Fruit fly (Drosophila melanogaster) whole organism, embryonic: ENCODE data around the gene cher.

Source experiments
- CG12071 ChIP-seq: fragments of 200-800 bp; sonication (Bioruptor generic); optimal IDR thresholded peaks from 3 replicates; lab custom pipeline; 2018; ENCODE audit warnings: missing biosample characterization, mild to moderate bottlenecking, missing genetic modification characterization
- CG12391 ChIP-seq: fragments of 200-800 bp; sonication (Bioruptor generic); optimal IDR thresholded peaks from 3 replicates; lab custom pipeline; 2018; ENCODE audit warnings: missing biosample characterization, mild to moderate bottlenecking, missing genetic modification characterization, moderate library complexity
- CG12744 ChIP-seq: fragments of 200-800 bp; sonication (Bioruptor generic); optimal IDR thresholded peaks from 2 replicates; lab custom pipeline; 2016; ENCODE audit warnings: missing biosample characterization, missing genetic modification characterization
- CG13424 ChIP-seq: fragments of 200-800 bp; sonication (Bioruptor generic); optimal IDR thresholded peaks from 2 replicates; lab custom pipeline; 2019; ENCODE audit warnings: missing biosample characterization, mild to moderate bottlenecking, missing genetic modification characterization, moderate library complexity
- CG14710 ChIP-seq: fragments of 200-800 bp; sonication (Bioruptor generic); optimal IDR thresholded peaks from 3 replicates; lab custom pipeline; 2019; ENCODE audit warnings: missing biosample characterization, mild to moderate bottlenecking, missing genetic modification characterization, moderate library complexity
- CG1602 ChIP-seq: fragments of 200-800 bp; sonication (Bioruptor generic); optimal IDR thresholded peaks from 3 replicates; lab custom pipeline; 2016; ENCODE audit warnings: missing biosample characterization, missing genetic modification characterization
- CG17186 ChIP-seq: fragments of 200-800 bp; sonication (Bioruptor generic); optimal IDR thresholded peaks from 3 replicates; lab custom pipeline; 2017; ENCODE audit warnings: missing biosample characterization, missing genetic modification reagents, missing genetic modification characterization
- CG18476 ChIP-seq: fragments of 200-800 bp; sonication (Bioruptor generic); optimal IDR thresholded peaks from 2 replicates; lab custom pipeline; 2016; ENCODE audit warnings: missing biosample characterization, mild to moderate bottlenecking, missing genetic modification characterization
- CG18599 ChIP-seq: fragments of 200-800 bp; sonication (Bioruptor generic); optimal IDR thresholded peaks from 3 replicates; lab custom pipeline; 2017; ENCODE audit warnings: missing biosample characterization, missing genetic modification characterization, mild to moderate bottlenecking, moderate library complexity, missing genetic modification reagents
- CG18619 ChIP-seq: fragments of 200-800 bp; sonication (Bioruptor generic); optimal IDR thresholded peaks from 3 replicates; lab custom pipeline; 2017; ENCODE audit warnings: missing biosample characterization, mild to moderate bottlenecking, missing genetic modification characterization
- CG2116 ChIP-seq: fragments of 200-800 bp; sonication (Bioruptor generic); optimal IDR thresholded peaks from 3 replicates; lab custom pipeline; 2018; ENCODE audit warnings: missing biosample characterization, mild to moderate bottlenecking, missing genetic modification characterization
- CG2129 ChIP-seq: fragments of 200-800 bp; sonication (Bioruptor generic); IDR thresholded peaks from 2 replicates; pipeline ENCODE4 v1.3.6; 2022; ENCODE audit warnings: missing biosample characterization, missing genetic modification characterization; ENCODE audit not compliant: partially characterized antibody
- CG2199 ChIP-seq: fragments of 200-800 bp; sonication (Bioruptor generic); IDR thresholded peaks from 3 replicates; pipeline ENCODE4 v1.3.6; 2022; ENCODE audit warnings: missing biosample characterization, missing genetic modification characterization
- CG2712 ChIP-seq: fragments of 200-800 bp; optimal IDR thresholded peaks from 3 replicates; lab custom pipeline; 2019; ENCODE audit warnings: missing biosample characterization, mild to moderate bottlenecking, missing genetic modification characterization, moderate library complexity
- CG2889 ChIP-seq: fragments of 200-800 bp; sonication (Bioruptor generic); IDR thresholded peaks from 3 replicates; pipeline ENCODE4 v1.3.6; 2022; ENCODE audit warnings: missing biosample characterization, missing genetic modification characterization
- CG4617 ChIP-seq: fragments of 200-800 bp; sonication (Bioruptor generic); optimal IDR thresholded peaks from 3 replicates; lab custom pipeline; 2016; ENCODE audit warnings: missing biosample characterization, missing genetic modification characterization, borderline replicate concordance
- CG4707 ChIP-seq: fragments of 200-800 bp; sonication (Bioruptor generic); optimal IDR thresholded peaks from 2 replicates; lab custom pipeline; 2018; ENCODE audit warnings: missing biosample characterization, mild to moderate bottlenecking, missing genetic modification characterization, moderate library complexity
- CG7372 ChIP-seq: fragments of 200-800 bp; sonication (Bioruptor generic); IDR thresholded peaks from 2 replicates; pipeline ENCODE4 v1.3.6; 2022; ENCODE audit warnings: missing biosample characterization, missing genetic modification characterization
- CG7556 ChIP-seq: fragments of 200-800 bp; sonication (Bioruptor generic); optimal IDR thresholded peaks from 2 replicates; lab custom pipeline; 2017; ENCODE audit warnings: missing biosample characterization, mild to moderate bottlenecking, missing genetic modification characterization
- CG7839 ChIP-seq: fragments of 200-800 bp; sonication (Bioruptor generic); optimal IDR thresholded peaks from 3 replicates; lab custom pipeline; 2018; ENCODE audit warnings: missing biosample characterization, mild to moderate bottlenecking, missing genetic modification characterization, moderate library complexity
- CG8388 ChIP-seq: fragments of 200-800 bp; sonication (Bioruptor generic); optimal IDR thresholded peaks from 2 replicates; lab custom pipeline; 2019; ENCODE audit warnings: missing biosample characterization, mild to moderate bottlenecking, missing genetic modification characterization, moderate library complexity
- CG9797 ChIP-seq: fragments of 200-800 bp; sonication (Bioruptor generic); optimal IDR thresholded peaks from 3 replicates; lab custom pipeline; 2018; ENCODE audit warnings: missing biosample characterization, mild to moderate bottlenecking, missing genetic modification characterization
- CTCF ChIP-seq: fragments of 200-800 bp; sonication (Bioruptor generic); optimal IDR thresholded peaks from 2 replicates; lab custom pipeline; 2017; ENCODE audit warnings: missing biosample characterization, mild to moderate bottlenecking, missing genetic modification characterization, moderate library complexity
- Chrac-16 ChIP-seq: fragments of 200-800 bp; sonication (Bioruptor generic); optimal IDR thresholded peaks from 3 replicates; lab custom pipeline; 2016; ENCODE audit warnings: missing biosample characterization, missing genetic modification characterization
- CoRest ChIP-seq: fragments of 200-800 bp; sonication (Bioruptor generic); optimal IDR thresholded peaks from 3 replicates; lab custom pipeline; 2018; ENCODE audit warnings: missing biosample characterization, mild to moderate bottlenecking, missing genetic modification characterization, moderate library complexity
- Dp ChIP-seq: fragments of 200-800 bp; sonication (Bioruptor generic); optimal IDR thresholded peaks from 2 replicates; lab custom pipeline; 2018; ENCODE audit warnings: missing biosample characterization, mild to moderate bottlenecking, missing genetic modification characterization, moderate library complexity
- Ets65A ChIP-seq: fragments of 200-800 bp; sonication (Bioruptor generic); peaks from one replicate; lab custom pipeline; 2016; ENCODE audit warnings: missing biosample characterization, missing genetic modification characterization
- Ets97D ChIP-seq: fragments of 200-800 bp; sonication (Bioruptor generic); optimal IDR thresholded peaks from 3 replicates; lab custom pipeline; 2016; ENCODE audit warnings: missing biosample characterization, missing genetic modification characterization
- Hr51 ChIP-seq, 2 experiments: fragments of 200-800 bp; sonication (Bioruptor generic); optimal IDR thresholded peaks; 2 replicates in 1 of 2; 3 replicates in 1 of 2; lab custom pipeline; 2016 to 2018; ENCODE audit warnings: missing biosample characterization in 2 of 2, missing genetic modification characterization in 2 of 2, mild to moderate bottlenecking in 1 of 2, moderate library complexity in 1 of 2
- MESR4 ChIP-seq: fragments of 200-800 bp; sonication (Bioruptor generic); optimal IDR thresholded peaks from 2 replicates; lab custom pipeline; 2018; ENCODE audit warnings: missing biosample characterization, mild to moderate bottlenecking, missing genetic modification characterization, moderate library complexity
- Scr ChIP-seq: fragments of 200-800 bp; sonication (Bioruptor generic); IDR thresholded peaks from 2 replicates; pipeline ENCODE4 v1.3.6; 2022; ENCODE audit warnings: missing biosample characterization, missing genetic modification characterization; ENCODE audit not compliant: partially characterized antibody
- Sin3A ChIP-seq: fragments of >200 bp; optimal IDR thresholded peaks from 2 replicates; lab custom pipeline; 2018
- Vsx1 ChIP-seq: fragments of 200-800 bp; sonication (Bioruptor generic); optimal IDR thresholded peaks from 2 replicates; lab custom pipeline; 2017; ENCODE audit warnings: missing biosample characterization, mild to moderate bottlenecking, missing genetic modification characterization, missing genetic modification reagents
- YL-1 ChIP-seq: fragments of 200-800 bp; sonication (Bioruptor generic); optimal IDR thresholded peaks from 3 replicates; lab custom pipeline; 2017; ENCODE audit warnings: missing biosample characterization, mild to moderate bottlenecking, missing genetic modification characterization
- amos ChIP-seq: fragments of 200-800 bp; sonication (Bioruptor generic); IDR thresholded peaks from 2 replicates; pipeline ENCODE4 v1.3.6; 2022; ENCODE audit warnings: missing biosample characterization, missing genetic modification characterization; ENCODE audit not compliant: partially characterized antibody
- gfzf ChIP-seq: fragments of 200-800 bp; sonication (Bioruptor generic); optimal IDR thresholded peaks from 2 replicates; lab custom pipeline; 2016; ENCODE audit warnings: missing biosample characterization, mild to moderate bottlenecking, missing genetic modification characterization, moderate library complexity
- gro ChIP-seq: fragments of 200-800 bp; sonication (Bioruptor generic); optimal IDR thresholded peaks from 2 replicates; lab custom pipeline; 2016; ENCODE audit warnings: missing biosample characterization, missing genetic modification characterization
- nmo ChIP-seq: fragments of 200-800 bp; sonication (Bioruptor generic); optimal IDR thresholded peaks from 2 replicates; lab custom pipeline; 2018; ENCODE audit warnings: missing biosample characterization, mild to moderate bottlenecking, missing genetic modification characterization, moderate library complexity
- nom ChIP-seq: fragments of 200-800 bp; sonication (Bioruptor generic); optimal IDR thresholded peaks from 2 replicates; lab custom pipeline; 2017; ENCODE audit warnings: missing biosample characterization, missing genetic modification characterization, mild to moderate bottlenecking, moderate library complexity, missing genetic modification reagents
- otp ChIP-seq: fragments of 200-800 bp; sonication (Bioruptor generic); IDR thresholded peaks from 3 replicates; pipeline ENCODE4, ENCODE4 v1.3.6; 2022; ENCODE audit warnings: missing biosample characterization, missing genetic modification characterization
- phol ChIP-seq: fragments of 200-800 bp; sonication (Bioruptor generic); optimal IDR thresholded peaks from 3 replicates; lab custom pipeline; 2018; ENCODE audit warnings: missing biosample characterization, mild to moderate bottlenecking, missing genetic modification characterization, moderate library complexity
- pros ChIP-seq: fragments of 200-800 bp; sonication (Bioruptor generic); optimal IDR thresholded peaks from 3 replicates; lab custom pipeline; 2019; ENCODE audit warnings: missing biosample characterization, mild to moderate bottlenecking, missing genetic modification characterization, moderate library complexity
- pum ChIP-seq: fragments of 200-800 bp; sonication (Bioruptor generic); optimal IDR thresholded peaks from 2 replicates; lab custom pipeline; 2016; ENCODE audit warnings: missing biosample characterization, missing genetic modification characterization
- pzg ChIP-seq: fragments of 200-800 bp; sonication (Bioruptor generic); optimal IDR thresholded peaks from 3 replicates; lab custom pipeline; 2018; ENCODE audit warnings: missing biosample characterization, mild to moderate bottlenecking, missing genetic modification characterization, moderate library complexity
- row ChIP-seq: fragments of 200-800 bp; sonication (Bioruptor generic); IDR thresholded peaks from 3 replicates; pipeline ENCODE4 v1.3.6; 2022; ENCODE audit warnings: missing biosample characterization, missing genetic modification characterization
- sens ChIP-seq: fragments of 200-800 bp; sonication (Bioruptor generic); peaks from one replicate; lab custom pipeline; 2016; ENCODE audit warnings: missing biosample characterization, missing genetic modification characterization
- stwl ChIP-seq: fragments of 200-800 bp; sonication (Bioruptor generic); optimal IDR thresholded peaks from 3 replicates; lab custom pipeline; 2018; ENCODE audit warnings: missing biosample characterization, mild to moderate bottlenecking, missing genetic modification characterization, moderate library complexity
- tll ChIP-seq, 2 experiments: fragments of 200-800 bp in 1 of 2; fragments of >200 bp in 1 of 2; sonication (Bioruptor generic) in 1 of 2; optimal IDR thresholded peaks; 2 replicates each; lab custom pipeline; 2017 to 2019; ENCODE audit warnings: missing biosample characterization in 2 of 2, missing genetic modification characterization in 2 of 2, mild to moderate bottlenecking in 1 of 2, moderate library complexity in 1 of 2
- twi ChIP-seq: fragments of 200-800 bp; optimal IDR thresholded peaks from 2 replicates; lab custom pipeline; 2019; ENCODE audit warnings: missing biosample characterization, mild to moderate bottlenecking, missing genetic modification characterization, moderate library complexity

The cher gene

dm6 chr3R:17087977-17088618 is 37.1 kb downstream of the cher start, which contains the start of gene cal1:
Gene cal1 (plus strand): TSS chr3R:17088280.
- TF ChIP-seq gro: no peak
- TF ChIP-seq Scr: peak; percentile 35
- no peak for TF ChIP-seq CG12071
- TF ChIP-seq gfzf: peak; percentile 65
- peak; percentile 95 for TF ChIP-seq phol (tag; lab: Kevin White, UChicago)
- TF ChIP-seq row (GFP tag; lab: Robert Waterston, UW): peak; percentile 49
- peak; percentile 15 for TF ChIP-seq Ets97D (GFP tag; lab: Kevin White, UChicago)
- TF ChIP-seq CG7556: no peak
- peak; percentile 38 for TF ChIP-seq CoRest
- TF ChIP-seq YL-1 (GFP tag; lab: Kevin White, UChicago): peak; percentile 73
- no peak for TF ChIP-seq twi (tag; lab: Kevin White, UChicago)
- TF ChIP-seq Ets65A (GFP tag; lab: Kevin White, UChicago): no peak
- peak; percentile 51 for TF ChIP-seq CG2712 (tag; lab: Kevin White, UChicago)
- TF ChIP-seq sens (GFP tag; lab: Kevin White, UChicago): peak; percentile 58
- TF ChIP-seq CG13424: no peak
- no peak for TF ChIP-seq CG18599 (GFP tag; lab: Kevin White, UChicago)
- no peak for TF ChIP-seq CG18476 (GFP tag; lab: Kevin White, UChicago)
- 0 out of 2 replicates have a peak, but pooled peaks have one; percentile 26 for TF ChIP-seq amos (GFP tag; lab: Robert Waterston, UW)
- TF ChIP-seq CG1602 (GFP tag; lab: Kevin White, UChicago): no peak
- TF ChIP-seq otp (GFP tag; lab: Robert Waterston, UW): no peak
- no peak for TF ChIP-seq Vsx1 (GFP tag; lab: Kevin White, UChicago)
- TF ChIP-seq CG14710 (tag; lab: Kevin White, UChicago): peak; percentile 84
- TF ChIP-seq CG4617: peak; percentile 51
- no peak for TF ChIP-seq Chrac-16 (GFP tag; lab: Kevin White, UChicago)
- no peak for TF ChIP-seq CG4707 (GFP tag; lab: Kevin White, UChicago)
- TF ChIP-seq Dp: peak; percentile 97
- peak; percentile 4 for TF ChIP-seq CTCF (GFP tag; lab: Kevin White, UChicago)
- peak; percentile 75 for TF ChIP-seq MESR4 (GFP tag; lab: Kevin White, UChicago)
- TF ChIP-seq CG12744 (GFP tag; lab: Kevin White, UChicago): no peak
- no peak for TF ChIP-seq CG7372 (GFP tag; lab: Robert Waterston, UW)
- TF ChIP-seq Sin3A (lab: Kevin White, UChicago): peak; percentile 77
- TF ChIP-seq CG8388 (GFP tag; lab: Kevin White, UChicago): no peak
- TF ChIP-seq CG2889 (GFP tag; lab: Robert Waterston, UW): no peak
- no peak for TF ChIP-seq CG7839 (tag; lab: Kevin White, UChicago)
- peak; percentile 49 for TF ChIP-seq nmo (GFP tag; lab: Kevin White, UChicago)
- TF ChIP-seq Hr51 (GFP tag; optimal IDR thresholded peaks at IDR 0.05; lab: Kevin White, UChicago): no peak
- no peak for TF ChIP-seq CG2129 (GFP tag; lab: Robert Waterston, UW)
- TF ChIP-seq tll (GFP tag; optimal IDR thresholded peaks at IDR 0.05; lab: Kevin White, UChicago): peak in 1 of 2 experiments; percentile 77
- TF ChIP-seq CG2199 (GFP tag; lab: Robert Waterston, UW): no peak
- TF ChIP-seq pzg (GFP tag; lab: Kevin White, UChicago): peak; percentile 60
- peak; percentile 77 for TF ChIP-seq CG9797 (GFP tag; lab: Kevin White, UChicago)
- TF ChIP-seq CG12391 (tag; lab: Kevin White, UChicago): peak; percentile 28
- TF ChIP-seq pros (GFP tag; lab: Kevin White, UChicago): no peak
- TF ChIP-seq CG17186 (GFP tag; lab: Kevin White, UChicago): peak; percentile 11
- TF ChIP-seq nom (GFP tag; lab: Kevin White, UChicago): no peak
- no peak for TF ChIP-seq CG18619 (GFP tag; lab: Kevin White, UChicago)
- TF ChIP-seq CG2116 (GFP tag; lab: Kevin White, UChicago): peak; percentile 61
- peak; percentile 40 for TF ChIP-seq stwl (tag; lab: Kevin White, UChicago)
- TF ChIP-seq pum: no peak
